In genomic region chrV:20402842-20403241, ce11 we compare ENCODE assay signal across 4 worm cellular contexts.
TF ChIP-seq lines count a peak whose summit lies in the region.

No protein-coding gene starts in this region.

TF ChIP-seq in whole organism, L1 larva, 84 proteins besides CTCF, POLR2A, EP300 and RAD21 (continues in another document):
- TF ChIP-seq efl-3 (GFP tag; optimal IDR thresholded peaks at IDR 0.05; lab: Kevin White, UChicago) (no peak), elt-3 (tag; optimal IDR thresholded peaks at IDR 0.05; lab: Kevin White, UChicago) (no peak), lin-35 (GFP tag; optimal IDR thresholded peaks at IDR 0.05; lab: Kevin White, UChicago) (no peak), zag-1 (tag; optimal IDR thresholded peaks at IDR 0.05; lab: Kevin White, UChicago) (no peak), lin-13 (GFP tag; optimal IDR thresholded peaks at IDR 0.05; lab: Kevin White, UChicago) (no peak), unc-98 (GFP tag; IDR thresholded peaks at IDR 0.05; lab: Robert Waterston, UW) (no peak), egl-13 (tag; optimal IDR thresholded peaks at IDR 0.05; lab: Kevin White, UChicago) (peak; percentile 39), egl-27 (tag; optimal IDR thresholded peaks at IDR 0.05; lab: Kevin White, UChicago) (no peak), nhr-237 (tag; optimal IDR thresholded peaks at IDR 0.05; lab: Kevin White, UChicago) (no peak), mdl-1 (tag; optimal IDR thresholded peaks at IDR 0.05; lab: Kevin White, UChicago) (no peak), tbx-2 (tag; optimal IDR thresholded peaks at IDR 0.05; lab: Kevin White, UChicago) (no peak), lsy-2 (tag; optimal IDR thresholded peaks at IDR 0.05; lab: Kevin White, UChicago) (peak in 1 of 2 experiments; percentile 15), lir-3 (tag; optimal IDR thresholded peaks at IDR 0.05; lab: Kevin White, UChicago; ENCODE audit: poor library complexity) (no peak), unc-130 (tag; optimal IDR thresholded peaks at IDR 0.05; lab: Kevin White, UChicago) (no peak), Y116A8C.19 (tag; optimal IDR thresholded peaks at IDR 0.05; lab: Kevin White, UChicago; ENCODE audit: borderline replicate concordance) (no peak), nhr-84 (tag; optimal IDR thresholded peaks at IDR 0.05; lab: Kevin White, UChicago) (no peak), efl-1 (optimal IDR thresholded peaks at IDR 0.05; lab: Kevin White, UChicago) (no peak), efl-1 (GFP tag; optimal IDR thresholded peaks at IDR 0.05 in 1 of 2; lab: Kevin White, UChicago) (no peak), nhr-19 (GFP tag; conservative IDR thresholded peaks at IDR 0.05; lab: Robert Waterston, UW) (no peak), snpc-4 (tag; optimal IDR thresholded peaks at IDR 0.05; lab: Kevin White, UChicago) (no peak), ceh-88 (GFP tag; IDR thresholded peaks at IDR 0.05; lab: Robert Waterston, UW) (no peak), lin-39 (tag; optimal IDR thresholded peaks at IDR 0.05; lab: Kevin White, UChicago) (no peak), snu-23 (GFP tag; optimal IDR thresholded peaks at IDR 0.05; lab: Kevin White, UChicago) (no peak), C04F5.9 (tag; optimal IDR thresholded peaks at IDR 0.05; lab: Kevin White, UChicago) (no peak)

TF ChIP-seq in whole organism, L2 larva, 48 proteins besides CTCF, POLR2A, EP300 and RAD21:
- TF ChIP-seq nhr-21 (tag; optimal IDR thresholded peaks at IDR 0.05; lab: Kevin White, UChicago) (peak; percentile 30), aly-2 (tag; optimal IDR thresholded peaks at IDR 0.05; lab: Kevin White, UChicago) (no peak), lsy-2 (tag; optimal IDR thresholded peaks at IDR 0.05; lab: Kevin White, UChicago) (peak in 1 of 2 experiments; percentile 39), ztf-1 (GFP tag; conservative IDR thresholded peaks at IDR 0.05; lab: Robert Waterston, UW) (no peak), C34F6.9 (tag; optimal IDR thresholded peaks at IDR 0.05; lab: Kevin White, UChicago) (peak; percentile 7), crh-2 (tag; optimal IDR thresholded peaks at IDR 0.05; lab: Kevin White, UChicago) (no peak), nhr-129 (tag; optimal IDR thresholded peaks at IDR 0.05; lab: Kevin White, UChicago) (no peak), R02D3.7 (tag; optimal IDR thresholded peaks at IDR 0.05; lab: Kevin White, UChicago) (no peak)

TF ChIP-seq in whole organism, L3 larva, 47 proteins besides CTCF, POLR2A, EP300 and RAD21:
- TF ChIP-seq nhr-76 (tag; optimal IDR thresholded peaks at IDR 0.05; lab: Kevin White, UChicago) (no peak), nfya-1 (tag; optimal IDR thresholded peaks at IDR 0.05; lab: Kevin White, UChicago; ENCODE audit: insufficient read depth) (peak; percentile 19), nhr-11 (tag; optimal IDR thresholded peaks at IDR 0.05; lab: Kevin White, UChicago) (peak; percentile 49)

TF ChIP-seq in whole organism, L4 larva, 104 proteins besides CTCF, POLR2A, EP300 and RAD21:
- peak in 1 of 2 experiments; percentile 29 for TF ChIP-seq lsy-2 (tag; optimal IDR thresholded peaks at IDR 0.05; lab: Kevin White, UChicago)
- TF ChIP-seq aha-1 (tag; lab: Kevin White, UChicago): peak; percentile 62
- peak; percentile 51; the same call in 1 of the 2 replicates for TF ChIP-seq egl-43 (GFP tag; IDR thresholded peaks at IDR 0.05; lab: Robert Waterston, UW)
- TF ChIP-seq fos-1 (tag; optimal IDR thresholded peaks at IDR 0.05; lab: Kevin White, UChicago): no peak
- TF ChIP-seq nhr-11 (tag; optimal IDR thresholded peaks at IDR 0.05; lab: Kevin White, UChicago): peak; percentile 74

Comparison
In these comparisons a context has a peak if more than half of its experiments do, and no peak if none do; other contexts are left out.
1. Of the 29 proteins assayed by ChIP-seq in both whole organism, L4 larva and whole organism, L1 larva: peak only in whole organism, L4 larva: aha-1; only in whole organism, L1 larva: fos-1; in both: nhr-11; in neither: 25; mixed calls (peak in some experiments, not most) for 1.